Worm (Caenorhabditis elegans): Measurements from ENCODE around the gene tag-30.

tag-30 gene

ce11 chrIV:11809708-11810114 lies 45.2 kb downstream of the tag-30 start (continued):
- TF ChIP-seq fos-1 (tag; optimal IDR thresholded peaks at IDR 0.05) (no peak), nhr-28 (tag; optimal IDR thresholded peaks at IDR 0.05) (no peak), daf-12 (tag; optimal IDR thresholded peaks at IDR 0.05) (no peak), ceh-16 (tag; optimal IDR thresholded peaks at IDR 0.05) (no peak), lsy-12 (tag; optimal IDR thresholded peaks at IDR 0.05) (peak; percentile 42), nhr-76 (tag; optimal IDR thresholded peaks at IDR 0.05) (no peak), hmg-11 (tag; optimal IDR thresholded peaks at IDR 0.05) (peak; percentile 95), lin-39 (tag; optimal IDR thresholded peaks at IDR 0.05) (peak; percentile 78), nhr-25 (tag; optimal IDR thresholded peaks at IDR 0.05) (peak; percentile 59), ceh-9 (tag; optimal IDR thresholded peaks at IDR 0.05) (no peak), snpc-4 (tag; optimal IDR thresholded peaks at IDR 0.05) (peak; percentile 72), fkh-2 (tag; optimal IDR thresholded peaks at IDR 0.05) (no peak), fkh-10 (GFP tag; optimal IDR thresholded peaks at IDR 0.05) (peak; percentile 74), eor-1 (tag; optimal IDR thresholded peaks at IDR 0.05) (no peak), nhr-43 (tag; optimal IDR thresholded peaks at IDR 0.05; ENCODE audit: poor library complexity, severe bottlenecking) (peak; percentile 4), nhr-67 (tag; optimal IDR thresholded peaks at IDR 0.05) (no peak), nfya-1 (tag; optimal IDR thresholded peaks at IDR 0.05; ENCODE audit: insufficient read depth) (peak; percentile 89), unc-62 (GFP tag; optimal IDR thresholded peaks at IDR 0.05) (peak; percentile 35), pqm-1 (tag; optimal IDR thresholded peaks at IDR 0.05) (no peak), pha-4 (tag; optimal IDR thresholded peaks at IDR 0.05) (peak; percentile 63), tbx-2 (tag; optimal IDR thresholded peaks at IDR 0.05) (peak; percentile 14), elt-1 (tag; optimal IDR thresholded peaks at IDR 0.05) (peak; percentile 5), elt-3 (tag; optimal IDR thresholded peaks at IDR 0.05) (no peak), aly-2 (tag; optimal IDR thresholded peaks at IDR 0.05) (no peak), ztf-4 (tag; optimal IDR thresholded peaks at IDR 0.05) (no peak)

ce11 chrIV:11809047-11809446 lies 45.9 kb downstream of the tag-30 start:
- no peak for TF ChIP-seq pqm-1 (tag; optimal IDR thresholded peaks at IDR 0.05)
- TF ChIP-seq nhr-25 (tag; optimal IDR thresholded peaks at IDR 0.05): peak; percentile 28
- no peak for TF ChIP-seq nhr-237 (tag; optimal IDR thresholded peaks at IDR 0.05)
- peak; percentile 69 for TF ChIP-seq nhr-43 (tag; optimal IDR thresholded peaks at IDR 0.05; ENCODE audit: poor library complexity, severe bottlenecking)
- TF ChIP-seq fos-1 (tag; optimal IDR thresholded peaks at IDR 0.05): no peak
- TF ChIP-seq nhr-11 (tag; optimal IDR thresholded peaks at IDR 0.05): no peak
- no peak for TF ChIP-seq lin-15B (tag; optimal IDR thresholded peaks at IDR 0.05)
- TF ChIP-seq elt-3 (tag; optimal IDR thresholded peaks at IDR 0.05): peak in 2 of 3 experiments; percentile 42 to 67
- TF ChIP-seq fkh-10 (GFP tag; optimal IDR thresholded peaks at IDR 0.05): no peak
- no peak for TF ChIP-seq jun-1 (tag; optimal IDR thresholded peaks at IDR 0.05)
- no peak for TF ChIP-seq tbx-2 (tag; optimal IDR thresholded peaks at IDR 0.05)
- no peak for TF ChIP-seq nhr-28 (tag; optimal IDR thresholded peaks at IDR 0.05)
- TF ChIP-seq nhr-23 (tag; optimal IDR thresholded peaks at IDR 0.05): peak; percentile 84
- no peak for TF ChIP-seq daf-12 (tag; optimal IDR thresholded peaks at IDR 0.05)
- TF ChIP-seq unc-39 (tag; optimal IDR thresholded peaks at IDR 0.05): no peak
- TF ChIP-seq mdl-1 (tag; optimal IDR thresholded peaks at IDR 0.05): no peak
- no peak for TF ChIP-seq elt-1 (tag; optimal IDR thresholded peaks at IDR 0.05)

- TF ChIP-seq nhr-237 (tag; optimal IDR thresholded peaks at IDR 0.05) (no peak), elt-2 (tag; optimal IDR thresholded peaks at IDR 0.05) (no peak), ceh-28 (tag; optimal IDR thresholded peaks at IDR 0.05) (no peak)
Measured at ce11 chrIV:11804053-11804452, 50.9 kb downstream of the tag-30 start, which contains the start of gene H01G02.1. Gene H01G02.1, minus strand, starts transcription at chrIV:11804153.

- TF ChIP-seq ceh-16 (tag; optimal IDR thresholded peaks at IDR 0.05) (no peak), nhr-77 (tag; optimal IDR thresholded peaks at IDR 0.05) (no peak), ceh-28 (tag; optimal IDR thresholded peaks at IDR 0.05) (no peak), aly-2 (tag; optimal IDR thresholded peaks at IDR 0.05) (no peak), nhr-23 (tag; optimal IDR thresholded peaks at IDR 0.05) (no peak), lsy-12 (tag; optimal IDR thresholded peaks at IDR 0.05) (no peak)
Measured at ce11 chrIV:11803044-11803443, 51.9 kb downstream of the tag-30 start, which contains the start of gene H01G02.4. Gene H01G02.4, minus strand, starts transcription at chrIV:11803144.

DNA sequence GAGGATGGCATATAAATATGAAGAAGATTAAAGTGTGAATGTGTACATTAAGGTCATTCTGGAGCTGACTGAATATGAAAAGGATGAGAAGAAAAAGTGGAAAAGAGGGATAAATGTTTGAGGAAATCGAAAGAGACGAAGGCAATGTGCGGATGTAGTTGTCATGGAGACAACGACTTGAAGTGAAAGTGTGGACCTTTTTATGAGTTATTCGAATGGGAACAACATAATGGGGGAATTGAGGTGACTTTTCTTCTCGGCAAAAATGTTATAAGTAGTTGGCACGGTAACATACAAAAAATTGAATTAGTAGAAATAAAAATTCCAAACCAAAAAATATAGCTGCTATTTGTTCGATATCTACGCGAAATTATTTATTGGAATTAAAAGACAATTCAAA lies 53.9 kb downstream of the tag-30 start, which contains the start of gene dyf-18:
TSS of gene dyf-18 (minus strand) at position 101 of the 400 bp plus-strand sequence.
- no peak for TF ChIP-seq lin-15B (tag; optimal IDR thresholded peaks at IDR 0.05)
- no peak for TF ChIP-seq nhr-11 (tag; optimal IDR thresholded peaks at IDR 0.05)
- no peak for TF ChIP-seq nhr-25 (tag; optimal IDR thresholded peaks at IDR 0.05)
- no peak for TF ChIP-seq ceh-28 (tag; optimal IDR thresholded peaks at IDR 0.05)
- no peak for TF ChIP-seq nhr-23 (tag; optimal IDR thresholded peaks at IDR 0.05)
- TF ChIP-seq nhr-12 (tag; optimal IDR thresholded peaks at IDR 0.05): no peak
- TF ChIP-seq aly-2 (tag; optimal IDR thresholded peaks at IDR 0.05): no peak
- TF ChIP-seq egl-5 (tag; optimal IDR thresholded peaks at IDR 0.05): no peak
- no peak for TF ChIP-seq elt-1 (tag; optimal IDR thresholded peaks at IDR 0.05)
- no peak for TF ChIP-seq ztf-11 (tag; optimal IDR thresholded peaks at IDR 0.05)
- no peak for TF ChIP-seq unc-62 (GFP tag; optimal IDR thresholded peaks at IDR 0.05)
- TF ChIP-seq R02D3.7 (tag; optimal IDR thresholded peaks at IDR 0.05): no peak
- no peak for TF ChIP-seq pha-4 (tag; optimal IDR thresholded peaks at IDR 0.05)
- TF ChIP-seq nfya-1 (tag; optimal IDR thresholded peaks at IDR 0.05; ENCODE audit: insufficient read depth): no peak
- TF ChIP-seq nhr-77 (tag; optimal IDR thresholded peaks at IDR 0.05): no peak
- TF ChIP-seq mdl-1 (tag; optimal IDR thresholded peaks at IDR 0.05): no peak
- TF ChIP-seq fkh-10 (GFP tag; optimal IDR thresholded peaks at IDR 0.05): no peak
- no peak for TF ChIP-seq ceh-16 (tag; optimal IDR thresholded peaks at IDR 0.05)
- no peak for TF ChIP-seq ceh-82 (tag; optimal IDR thresholded peaks at IDR 0.05)
